Fruit fly (Drosophila melanogaster) whole organism, embryonic: ENCODE results near the gene CG42748.
A peak's percentile ranks its signal among the peaks of the same experiment; 100 is the strongest.

Source experiments
- Atf6 ChIP-seq: fragments of 200-800 bp; sonication (Bioruptor generic); IDR thresholded peaks from 2 replicates; pipeline ENCODE4 v1.3.6; 2022; ENCODE audit warnings: missing biosample characterization, missing genetic modification characterization
- CG10209 ChIP-seq: fragments of 200-800 bp; sonication (Bioruptor generic); optimal IDR thresholded peaks from 3 replicates; lab custom pipeline; 2017; ENCODE audit warnings: missing biosample characterization, mild to moderate bottlenecking, missing genetic modification characterization, missing genetic modification reagents
- CG11504 ChIP-seq: fragments of 200-800 bp; sonication (Bioruptor generic); optimal IDR thresholded peaks from 3 replicates; lab custom pipeline; 2019; ENCODE audit warnings: missing biosample characterization, mild to moderate bottlenecking, missing genetic modification characterization, moderate library complexity
- CG15696 ChIP-seq: fragments of 200-800 bp; sonication (Bioruptor generic); optimal IDR thresholded peaks from 2 replicates; lab custom pipeline; 2019; ENCODE audit warnings: missing biosample characterization, mild to moderate bottlenecking, missing genetic modification characterization, moderate library complexity
- CG17829 ChIP-seq: fragments of 200-800 bp; optimal IDR thresholded peaks from 2 replicates; lab custom pipeline; 2019; ENCODE audit warnings: missing biosample characterization, mild to moderate bottlenecking, missing genetic modification characterization, moderate library complexity
- CG2199 ChIP-seq: fragments of 200-800 bp; sonication (Bioruptor generic); IDR thresholded peaks from 3 replicates; pipeline ENCODE4 v1.3.6; 2022; ENCODE audit warnings: missing biosample characterization, missing genetic modification characterization
- CG30020 ChIP-seq: fragments of 200-800 bp; optimal IDR thresholded peaks from 2 replicates; lab custom pipeline; 2019; ENCODE audit warnings: missing biosample characterization, mild to moderate bottlenecking, missing genetic modification characterization, moderate library complexity
- CG30431 ChIP-seq: fragments of 200-800 bp; sonication (Bioruptor generic); optimal IDR thresholded peaks from 2 replicates; lab custom pipeline; 2017; ENCODE audit warnings: missing biosample characterization, missing genetic modification characterization
- CG4360 ChIP-seq: fragments of 200-800 bp; sonication (Bioruptor generic); IDR thresholded peaks from 2 replicates; pipeline ENCODE4 v1.3.6; 2022; ENCODE audit warnings: missing biosample characterization, missing genetic modification characterization
- CG6854 ChIP-seq: fragments of 200-800 bp; sonication (Bioruptor generic); optimal IDR thresholded peaks from 3 replicates; lab custom pipeline; 2017; ENCODE audit warnings: missing biosample characterization, mild to moderate bottlenecking, missing genetic modification characterization
- D19A ChIP-seq: fragments of 200-800 bp; optimal IDR thresholded peaks from 3 replicates; lab custom pipeline; 2019; ENCODE audit warnings: missing biosample characterization, mild to moderate bottlenecking, missing genetic modification characterization, moderate library complexity
- D19B ChIP-seq: fragments of 200-800 bp; sonication (Bioruptor generic); optimal IDR thresholded peaks from 2 replicates; lab custom pipeline; 2017; ENCODE audit warnings: missing biosample characterization, mild to moderate bottlenecking, missing genetic modification characterization
- Deaf1 ChIP-seq: fragments of 200-800 bp; optimal IDR thresholded peaks from 3 replicates; lab custom pipeline; 2019; ENCODE audit warnings: missing biosample characterization, mild to moderate bottlenecking, missing genetic modification characterization, moderate library complexity
- Dll ChIP-seq: fragments of 200-800 bp; sonication (Bioruptor generic); IDR thresholded peaks from 4 replicates; pipeline ENCODE4 v1.3.6; 2022; ENCODE audit warnings: missing biosample characterization, missing genetic modification characterization; ENCODE audit not compliant: partially characterized antibody
- Doc3 ChIP-seq: fragments of 200-800 bp; sonication (Bioruptor generic); IDR thresholded peaks from 3 replicates; pipeline ENCODE4 v1.3.6; 2022; ENCODE audit warnings: missing biosample characterization, missing genetic modification characterization; ENCODE audit not compliant: partially characterized antibody
- E2f2 ChIP-seq: fragments of 200-800 bp; sonication (Bioruptor generic); IDR thresholded peaks from 2 replicates; pipeline ENCODE4 v1.3.6; 2022; ENCODE audit warnings: missing biosample characterization, missing genetic modification characterization
- Gug ChIP-seq: fragments of 200-800 bp; sonication (Bioruptor generic); IDR thresholded peaks from 4 replicates; pipeline ENCODE4 v1.3.6; 2022; ENCODE audit warnings: missing biosample characterization, missing genetic modification characterization
- HmgZ ChIP-seq: fragments of 200-800 bp; sonication (Bioruptor generic); optimal IDR thresholded peaks from 2 replicates; lab custom pipeline; 2018; ENCODE audit warnings: missing biosample characterization, mild to moderate bottlenecking, missing genetic modification characterization
- Lhr ChIP-seq: fragments of 200-800 bp; sonication (Bioruptor generic); optimal IDR thresholded peaks from 3 replicates; lab custom pipeline; 2017; ENCODE audit warnings: mild to moderate bottlenecking, missing biosample characterization, missing genetic modification reagents, missing genetic modification characterization
- Oaz ChIP-seq: fragments of 200-800 bp; sonication (Bioruptor generic); IDR thresholded peaks from 2 replicates; pipeline ENCODE4 v1.3.6; 2022; ENCODE audit warnings: missing biosample characterization, missing genetic modification characterization
- Ravus ChIP-seq: fragments of 200-800 bp; sonication (Bioruptor generic); IDR thresholded peaks from 2 replicates; pipeline ENCODE4 v1.3.6; 2022; ENCODE audit warnings: missing biosample characterization, missing genetic modification characterization
- Rx ChIP-seq: fragments of 200-800 bp; sonication (Bioruptor generic); IDR thresholded peaks from 2 replicates; pipeline ENCODE4 v1.3.6; 2022; ENCODE audit warnings: missing biosample characterization, missing genetic modification characterization
- YL-1 ChIP-seq: fragments of 200-800 bp; sonication (Bioruptor generic); optimal IDR thresholded peaks from 3 replicates; lab custom pipeline; 2017; ENCODE audit warnings: missing biosample characterization, mild to moderate bottlenecking, missing genetic modification characterization
- amos ChIP-seq: fragments of 200-800 bp; sonication (Bioruptor generic); IDR thresholded peaks from 2 replicates; pipeline ENCODE4 v1.3.6; 2022; ENCODE audit warnings: missing biosample characterization, missing genetic modification characterization; ENCODE audit not compliant: partially characterized antibody
- aop ChIP-seq: fragments of 200-800 bp; sonication (Bioruptor generic); IDR thresholded peaks from 2 replicates; pipeline ENCODE4 v1.3.6; 2022; ENCODE audit warnings: missing biosample characterization, missing genetic modification characterization
- ase ChIP-seq: fragments of 200-800 bp; sonication (Bioruptor generic); IDR thresholded peaks from 3 replicates; pipeline ENCODE4 v1.3.6; 2022; ENCODE audit warnings: missing biosample characterization, missing genetic modification characterization
- bcd ChIP-seq: fragments of 200-800 bp; sonication (Bioruptor generic); optimal IDR thresholded peaks from 2 replicates; lab custom pipeline; 2017; ENCODE audit warnings: missing biosample characterization, mild to moderate bottlenecking, missing genetic modification characterization
- cas ChIP-seq: fragments of 200-800 bp; sonication (Bioruptor generic); IDR thresholded peaks from 2 replicates; pipeline ENCODE4 v1.3.6; 2022; ENCODE audit warnings: missing biosample characterization, missing genetic modification characterization
- corto ChIP-seq: fragments of 200-800 bp; sonication (Bioruptor generic); optimal IDR thresholded peaks from 2 replicates; lab custom pipeline; 2016; ENCODE audit warnings: missing biosample characterization, mild to moderate bottlenecking, missing genetic modification characterization, moderate library complexity
- dmrt11E ChIP-seq: fragments of 200-800 bp; sonication (Bioruptor generic); optimal IDR thresholded peaks from 3 replicates; lab custom pipeline; 2018; ENCODE audit warnings: missing biosample characterization, mild to moderate bottlenecking, missing genetic modification characterization, moderate library complexity
- emc ChIP-seq: fragments of 200-800 bp; sonication (Bioruptor generic); optimal IDR thresholded peaks from 2 replicates; lab custom pipeline; 2016; ENCODE audit warnings: missing biosample characterization, missing genetic modification characterization
- exex ChIP-seq: fragments of 200-800 bp; sonication (Bioruptor generic); optimal IDR thresholded peaks from 4 replicates; lab custom pipeline; 2018; ENCODE audit warnings: missing biosample characterization, mild to moderate bottlenecking, missing genetic modification characterization, moderate library complexity
- fd3F ChIP-seq: fragments of 200-800 bp; sonication (Bioruptor generic); optimal IDR thresholded peaks from 2 replicates; lab custom pipeline; 2018; ENCODE audit warnings: missing biosample characterization, mild to moderate bottlenecking, missing genetic modification characterization, moderate library complexity
- grau ChIP-seq: fragments of 200-800 bp; optimal IDR thresholded peaks from 3 replicates; lab custom pipeline; 2019; ENCODE audit warnings: missing biosample characterization, mild to moderate bottlenecking, missing genetic modification characterization, moderate library complexity
- gro ChIP-seq: fragments of 200-800 bp; sonication (Bioruptor generic); optimal IDR thresholded peaks from 2 replicates; lab custom pipeline; 2016; ENCODE audit warnings: missing biosample characterization, missing genetic modification characterization
- her ChIP-seq: fragments of 200-800 bp; sonication (Bioruptor generic); optimal IDR thresholded peaks from 2 replicates; lab custom pipeline; 2016; ENCODE audit warnings: missing biosample characterization, missing genetic modification characterization
- hth ChIP-seq: fragments of >200 bp; optimal IDR thresholded peaks from 2 replicates; lab custom pipeline; 2017; ENCODE audit warnings: inconsistent platforms
- lbe ChIP-seq: fragments of 200-800 bp; sonication (Bioruptor generic); optimal IDR thresholded peaks from 2 replicates; lab custom pipeline; 2016; ENCODE audit warnings: missing biosample characterization, mild to moderate bottlenecking, missing genetic modification characterization
- mirr ChIP-seq: fragments of 200-800 bp; sonication (Bioruptor generic); optimal IDR thresholded peaks from 3 replicates; lab custom pipeline; 2018; ENCODE audit warnings: missing biosample characterization, mild to moderate bottlenecking, missing genetic modification characterization
- nom ChIP-seq: fragments of 200-800 bp; sonication (Bioruptor generic); optimal IDR thresholded peaks from 2 replicates; lab custom pipeline; 2017; ENCODE audit warnings: missing biosample characterization, missing genetic modification characterization, mild to moderate bottlenecking, moderate library complexity, missing genetic modification reagents
- peb ChIP-seq: fragments of 200-800 bp; sonication (Bioruptor generic); IDR thresholded peaks from 2 replicates; pipeline ENCODE4 v1.3.6; 2022; ENCODE audit warnings: missing biosample characterization, missing genetic modification characterization
- phol ChIP-seq: fragments of 200-800 bp; sonication (Bioruptor generic); optimal IDR thresholded peaks from 3 replicates; lab custom pipeline; 2018; ENCODE audit warnings: missing biosample characterization, mild to moderate bottlenecking, missing genetic modification characterization, moderate library complexity
- pros ChIP-seq: fragments of 200-800 bp; sonication (Bioruptor generic); optimal IDR thresholded peaks from 3 replicates; lab custom pipeline; 2019; ENCODE audit warnings: missing biosample characterization, mild to moderate bottlenecking, missing genetic modification characterization, moderate library complexity
- row ChIP-seq: fragments of 200-800 bp; sonication (Bioruptor generic); IDR thresholded peaks from 3 replicates; pipeline ENCODE4 v1.3.6; 2022; ENCODE audit warnings: missing biosample characterization, missing genetic modification characterization
- scrt ChIP-seq: fragments of 200-800 bp; sonication (Bioruptor generic); optimal IDR thresholded peaks from 2 replicates; lab custom pipeline; 2018; ENCODE audit warnings: missing biosample characterization, mild to moderate bottlenecking, missing genetic modification characterization, moderate library complexity
- sens ChIP-seq: fragments of 200-800 bp; sonication (Bioruptor generic); peaks from one replicate; lab custom pipeline; 2016; ENCODE audit warnings: missing biosample characterization, missing genetic modification characterization
- slbo ChIP-seq: fragments of 200-800 bp; sonication (Bioruptor generic); IDR thresholded peaks from 2 replicates; pipeline ENCODE4 v1.3.6; 2022; ENCODE audit warnings: missing biosample characterization, missing genetic modification characterization
- sna ChIP-seq: fragments of 200-800 bp; sonication (Bioruptor generic); IDR thresholded peaks from 2 replicates; pipeline ENCODE4 v1.3.6; 2022; ENCODE audit warnings: missing biosample characterization, missing genetic modification characterization; ENCODE audit not compliant: partially characterized antibody
- trh ChIP-seq: fragments of 200-800 bp; sonication (Bioruptor generic); optimal IDR thresholded peaks from 2 replicates; lab custom pipeline; 2016; ENCODE audit warnings: missing biosample characterization, missing genetic modification characterization
- vnd ChIP-seq: fragments of 200-800 bp; sonication (Bioruptor generic); IDR thresholded peaks from 3 replicates; pipeline ENCODE4 v1.3.6; 2022; ENCODE audit warnings: missing biosample characterization, missing genetic modification characterization; ENCODE audit not compliant: partially characterized antibody

Gene CG42748

DNA sequence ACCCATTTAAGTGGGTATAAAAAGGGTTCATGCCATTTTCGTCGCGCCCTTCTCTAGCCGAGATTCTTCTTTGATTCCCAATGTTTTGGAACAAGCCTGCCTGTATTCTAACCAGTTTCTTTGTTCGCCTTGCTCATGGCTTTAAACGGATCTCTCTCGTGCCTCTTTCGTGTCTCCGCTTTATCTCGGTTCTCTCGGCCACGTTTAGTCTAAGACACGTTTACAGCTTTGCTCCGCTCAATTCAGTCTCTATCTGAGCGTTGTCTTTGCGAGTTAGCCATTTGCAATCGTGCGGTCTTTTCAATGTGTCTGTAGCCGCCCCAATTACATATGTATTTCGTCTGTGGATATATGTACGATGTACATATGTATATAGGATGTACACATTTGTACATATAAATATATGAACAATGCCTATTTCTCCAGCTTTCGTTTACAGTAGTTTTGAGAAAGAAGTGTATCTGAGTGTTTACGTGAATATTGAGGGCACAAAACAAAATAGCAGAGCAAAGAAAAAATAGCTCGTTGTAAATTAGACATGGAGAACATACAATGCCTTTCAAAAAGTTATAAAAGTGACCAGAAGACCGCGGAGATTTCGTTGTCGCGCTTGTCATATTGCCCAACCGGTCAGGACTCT, 3.2 kb downstream of the CG42748 start (continued):
- TF ChIP-seq nom (GFP tag; lab: Kevin White, UChicago) (peak; percentile 18), D19A (peak; percentile 85), Oaz (GFP tag; lab: Robert Waterston, UW) (no peak), gro (GFP tag; lab: Kevin White, UChicago) (peak; percentile 25), mirr (GFP tag; lab: Kevin White, UChicago) (peak; percentile 16), sna (GFP tag; lab: Robert Waterston, UW) (0 out of 2 replicates have a peak, but pooled peaks have one; percentile 25), lbe (GFP tag; lab: Kevin White, UChicago) (peak; percentile 62), corto (GFP tag; lab: Kevin White, UChicago) (peak; percentile 23), bcd (GFP tag; lab: Kevin White, UChicago) (no peak), Dll (GFP tag; lab: Robert Waterston, UW) (peak; percentile 45; the same call in 2 of the 4 replicates), Ravus (GFP tag; lab: Robert Waterston, UW) (no peak), CG10209 (GFP tag; lab: Kevin White, UChicago) (no peak), CG30431 (GFP tag; lab: Kevin White, UChicago) (no peak), Deaf1 (tag; lab: Kevin White, UChicago) (peak; percentile 60), E2f2 (0 out of 2 replicates have a peak, but pooled peaks have one; percentile 9), YL-1 (peak; percentile 2), pros (GFP tag; lab: Kevin White, UChicago) (peak; percentile 25), Lhr (GFP tag; lab: Kevin White, UChicago) (no peak), CG6854 (no peak), CG30020 (tag; lab: Kevin White, UChicago) (peak; percentile 75)

DNA sequence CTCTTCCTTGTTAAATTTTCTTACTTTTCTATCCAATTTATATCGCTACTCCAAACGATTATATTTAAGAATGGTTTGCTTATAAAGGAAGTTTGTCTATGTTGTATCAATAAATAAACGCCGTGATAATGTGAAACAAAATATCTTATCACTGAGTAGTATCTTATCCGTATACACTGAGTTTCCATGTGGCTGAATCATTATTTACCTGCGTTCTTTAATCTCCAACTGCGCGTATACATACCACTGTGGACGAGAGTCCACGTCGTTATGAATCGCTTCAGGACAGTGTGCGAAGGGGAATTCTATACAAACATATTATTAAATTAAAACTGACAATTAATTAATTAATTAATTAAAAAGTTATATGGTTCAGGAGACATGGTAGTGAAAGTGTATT, 8.3 kb downstream of the CG42748 start:
- TF ChIP-seq Gug (GFP tag; lab: Robert Waterston, UW) (no peak), her (no peak), CG17829 (tag; lab: Kevin White, UChicago) (no peak), dmrt11E (no peak), row (GFP tag; lab: Robert Waterston, UW) (peak; percentile 49), CG15696 (tag; lab: Kevin White, UChicago) (no peak), Rx (GFP tag; lab: Robert Waterston, UW) (no peak), D19B (no peak), fd3F (GFP tag; lab: Kevin White, UChicago) (no peak), grau (tag; lab: Kevin White, UChicago) (no peak), vnd (no peak), sens (GFP tag; lab: Kevin White, UChicago) (peak; percentile 16), Doc3 (GFP tag; lab: Robert Waterston, UW) (no peak), cas (no peak), emc (GFP tag; lab: Kevin White, UChicago) (no peak), aop (GFP tag; lab: Robert Waterston, UW) (no peak), CG4360 (GFP tag; lab: Robert Waterston, UW) (no peak), mirr (GFP tag; lab: Kevin White, UChicago) (peak; percentile 61), HmgZ (tag; lab: Kevin White, UChicago) (peak; percentile 15), exex (tag; lab: Kevin White, UChicago) (peak; percentile 48), slbo (GFP tag; lab: Robert Waterston, UW) (0 out of 2 replicates have a peak, but pooled peaks have one; percentile 8), trh (GFP tag; lab: Kevin White, UChicago) (no peak), amos (no peak), phol (tag; lab: Kevin White, UChicago) (no peak), peb (GFP tag; lab: Robert Waterston, UW) (no peak), ase (no peak), Atf6 (GFP tag; lab: Robert Waterston, UW) (no peak), hth (no peak), CG11504 (peak; percentile 25), CG2199 (GFP tag; lab: Robert Waterston, UW) (peak; percentile 90), scrt (GFP tag; lab: Kevin White, UChicago) (no peak)
